Fruit fly (Drosophila melanogaster): ENCODE measurements around the gene Cad96Ca.

The Cad96Ca gene

dm6 chr3R:25249145-25250141, 41.4 kb upstream of the Cad96Ca start, which contains the start of gene Nup358 (continued):
- TF ChIP-seq Ets97D (GFP tag; optimal IDR thresholded peaks at IDR 0.05) (peak; percentile 80), Dref (GFP tag; IDR thresholded peaks at IDR 0.05) (peak; percentile 98), CG2202 (tag; optimal IDR thresholded peaks at IDR 0.05) (no peak), CG18262 (tag; optimal IDR thresholded peaks at IDR 0.05) (peak; percentile 25), Scr (GFP tag; IDR thresholded peaks at IDR 0.05; ENCODE audit: partially characterized antibody) (peak; percentile 98), CG6254 (GFP tag; optimal IDR thresholded peaks at IDR 0.05) (no peak), CG34422 (GFP tag; IDR thresholded peaks at IDR 0.05) (peak; percentile 79; the same call in 2 of the 3 replicates), Myb (GFP tag; optimal IDR thresholded peaks at IDR 0.05) (peak; percentile 9), Nf-YC (tag; optimal IDR thresholded peaks at IDR 0.05) (peak; percentile 11), CG30431 (GFP tag; optimal IDR thresholded peaks at IDR 0.05) (no peak), CG13424 (tag; optimal IDR thresholded peaks at IDR 0.05) (no peak), CG10267 (tag; optimal IDR thresholded peaks at IDR 0.05) (peak; percentile 61), ftz-f1 (GFP tag; optimal IDR thresholded peaks at IDR 0.05) (no peak), Fer1 (GFP tag; optimal IDR thresholded peaks at IDR 0.05) (no peak), CG12659 (GFP tag; optimal IDR thresholded peaks at IDR 0.05) (peak; percentile 46), Spps (tag; optimal IDR thresholded peaks at IDR 0.05) (no peak), CG34376 (GFP tag; optimal IDR thresholded peaks at IDR 0.05) (peak; percentile 30), da (GFP tag; optimal IDR thresholded peaks at IDR 0.05) (no peak), CG11696 (GFP tag; IDR thresholded peaks at IDR 0.05) (no peak), CG2129 (GFP tag; IDR thresholded peaks at IDR 0.05; ENCODE audit: partially characterized antibody) (peak; percentile 96), mld (GFP tag; IDR thresholded peaks at IDR 0.05; ENCODE audit: partially characterized antibody) (peak; percentile 97), otp (GFP tag; IDR thresholded peaks at IDR 0.05) (no peak), CG15514 (GFP tag; optimal IDR thresholded peaks at IDR 0.05) (peak; percentile 33), sug (tag; optimal IDR thresholded peaks at IDR 0.05) (peak; percentile 23), chinmo (GFP tag; IDR thresholded peaks at IDR 0.05; ENCODE audit: partially characterized antibody) (peak; percentile 98), unc-4 (GFP tag; IDR thresholded peaks at IDR 0.05; ENCODE audit: partially characterized antibody) (peak; percentile 96), bigmax (GFP tag; optimal IDR thresholded peaks at IDR 0.05) (peak; percentile 96), CG17829 (tag; optimal IDR thresholded peaks at IDR 0.05) (peak; percentile 35), E2f2 (GFP tag; IDR thresholded peaks at IDR 0.05) (peak; percentile 74), Med (GFP tag) (peak; percentile 72), tin (GFP tag; optimal IDR thresholded peaks at IDR 0.05) (no peak), Elba2 (GFP tag; optimal IDR thresholded peaks at IDR 0.05) (no peak), Hand (GFP tag; optimal IDR thresholded peaks at IDR 0.05) (no peak), dm (GFP tag; optimal IDR thresholded peaks at IDR 0.05) (peak; percentile 21), kay (GFP tag; optimal IDR thresholded peaks at IDR 0.05) (no peak), insv (GFP tag; optimal IDR thresholded peaks at IDR 0.05) (no peak), NC2α (GFP tag; optimal IDR thresholded peaks at IDR 0.05) (no peak), Eip74EF (GFP tag; optimal IDR thresholded peaks at IDR 0.05) (no peak), Sin3A (optimal IDR thresholded peaks at IDR 0.05) (peak; percentile 75), MBD-R2 (GFP tag; IDR thresholded peaks at IDR 0.05) (peak; percentile 40), MESR4 (GFP tag; optimal IDR thresholded peaks at IDR 0.05) (peak; percentile 24), CG11695 (GFP tag; IDR thresholded peaks at IDR 0.05) (no peak), CG12769 (tag; optimal IDR thresholded peaks at IDR 0.05) (no peak), inv (GFP tag; IDR thresholded peaks at IDR 0.05; ENCODE audit: partially characterized antibody) (peak; percentile 98), CG2116 (GFP tag; optimal IDR thresholded peaks at IDR 0.05) (peak; percentile 76), crol (GFP tag; IDR thresholded peaks at IDR 0.05) (no peak), CG4404 (GFP tag; IDR thresholded peaks at IDR 0.05) (no peak), YL-1 (GFP tag; optimal IDR thresholded peaks at IDR 0.05) (peak; percentile 34)
